Worm (Caenorhabditis elegans): ENCODE measurements around the gene dhc-3.

ce11 chrV:13197823-13198222 lies 59.0 kb downstream of the dhc-3 start, which contains the start of gene F57B1.9:
- no peak for TF ChIP-seq ets-5 (GFP tag; IDR thresholded peaks at IDR 0.05)
- no peak for TF ChIP-seq nhr-77 (tag; optimal IDR thresholded peaks at IDR 0.05)
- TF ChIP-seq snpc-4 (tag; optimal IDR thresholded peaks at IDR 0.05), result no peak
- no peak for TF ChIP-seq rnt-1 (tag; optimal IDR thresholded peaks at IDR 0.05)
- TF ChIP-seq jun-1 (tag; optimal IDR thresholded peaks at IDR 0.05), result no peak
- TF ChIP-seq nhr-237 (tag; optimal IDR thresholded peaks at IDR 0.05), result no peak
- no peak for TF ChIP-seq ceh-82 (tag; optimal IDR thresholded peaks at IDR 0.05)
- no peak for TF ChIP-seq isw-1 (GFP tag; IDR thresholded peaks at IDR 0.05)
- TF ChIP-seq ama-1 (optimal IDR thresholded peaks at IDR 0.05), result no peak

Data from whole organism, L1 larva.